Fruit fly (Drosophila melanogaster) whole organism, embryonic: ENCODE data around the gene CG1635.
A peak's percentile ranks its signal among the peaks of the same experiment; 100 is the strongest.

Source experiments
- ATbp ChIP-seq: fragments of 200-800 bp; sonication (Bioruptor generic); optimal IDR thresholded peaks from 2 replicates; lab custom pipeline; 2017; ENCODE audit warnings: missing biosample characterization, mild to moderate bottlenecking, missing genetic modification characterization, missing genetic modification reagents
- Ada2b ChIP-seq: fragments of 200-800 bp; sonication (Bioruptor generic); IDR thresholded peaks from 2 replicates; pipeline ENCODE4 v1.3.6; 2022; ENCODE audit warnings: missing biosample characterization, missing genetic modification characterization
- Aef1 ChIP-seq: fragments of 200-800 bp; sonication (Bioruptor generic); IDR thresholded peaks from 3 replicates; pipeline ENCODE4 v1.3.6; 2022; ENCODE audit warnings: missing biosample characterization, missing genetic modification characterization
- Atf-2 ChIP-seq: fragments of 200-800 bp; sonication (Bioruptor generic); optimal IDR thresholded peaks from 2 replicates; lab custom pipeline; 2016; ENCODE audit warnings: missing biosample characterization, missing genetic modification characterization
- CG10209 ChIP-seq: fragments of 200-800 bp; sonication (Bioruptor generic); optimal IDR thresholded peaks from 3 replicates; lab custom pipeline; 2017; ENCODE audit warnings: missing biosample characterization, mild to moderate bottlenecking, missing genetic modification characterization, missing genetic modification reagents
- CG1024 ChIP-seq: fragments of 200-800 bp; sonication (Bioruptor generic); IDR thresholded peaks from 2 replicates; pipeline ENCODE4 v1.3.6; 2022; ENCODE audit warnings: missing biosample characterization, missing genetic modification characterization
- CG11085 ChIP-seq: fragments of 200-800 bp; sonication (Bioruptor generic); IDR thresholded peaks from 2 replicates; pipeline ENCODE4 v1.3.6; 2022; ENCODE audit warnings: missing biosample characterization, missing genetic modification characterization
- CG12104 ChIP-seq: fragments of 200-800 bp; sonication (Bioruptor generic); optimal IDR thresholded peaks from 3 replicates; lab custom pipeline; 2016; ENCODE audit warnings: missing biosample characterization, missing genetic modification characterization
- CG12155 ChIP-seq: fragments of 200-800 bp; sonication (Bioruptor generic); optimal IDR thresholded peaks from 3 replicates; lab custom pipeline; 2016; ENCODE audit warnings: missing biosample characterization, missing genetic modification characterization
- CG12659 ChIP-seq: fragments of 200-800 bp; sonication (Bioruptor generic); optimal IDR thresholded peaks from 3 replicates; lab custom pipeline; 2017; ENCODE audit warnings: mild to moderate bottlenecking, missing biosample characterization, missing genetic modification reagents, missing genetic modification characterization
- CG14050 ChIP-seq: fragments of 200-800 bp; sonication (Bioruptor generic); IDR thresholded peaks from 3 replicates; pipeline ENCODE4 v1.3.6; 2022; ENCODE audit warnings: missing biosample characterization, missing genetic modification characterization
- CG15514 ChIP-seq: fragments of 200-800 bp; sonication (Bioruptor generic); optimal IDR thresholded peaks from 3 replicates; lab custom pipeline; 2017; ENCODE audit warnings: missing biosample characterization, missing genetic modification characterization, mild to moderate bottlenecking, moderate library complexity, missing genetic modification reagents
- CG1602 ChIP-seq: fragments of 200-800 bp; sonication (Bioruptor generic); optimal IDR thresholded peaks from 3 replicates; lab custom pipeline; 2016; ENCODE audit warnings: missing biosample characterization, missing genetic modification characterization
- CG17612 ChIP-seq: fragments of 200-800 bp; sonication (Bioruptor generic); IDR thresholded peaks from 2 replicates; pipeline ENCODE4 v1.3.6; 2022; ENCODE audit warnings: missing biosample characterization, missing genetic modification characterization
- CG31224 ChIP-seq: fragments of 200-800 bp; sonication (Bioruptor generic); IDR thresholded peaks from 2 replicates; pipeline ENCODE4 v1.3.6; 2022; ENCODE audit warnings: missing biosample characterization, missing genetic modification characterization
- CG4328 ChIP-seq: fragments of 200-800 bp; sonication (Bioruptor generic); optimal IDR thresholded peaks from 3 replicates; lab custom pipeline; 2017; ENCODE audit warnings: missing biosample characterization, missing genetic modification reagents, missing genetic modification characterization
- CG6854 ChIP-seq: fragments of 200-800 bp; sonication (Bioruptor generic); optimal IDR thresholded peaks from 3 replicates; lab custom pipeline; 2017; ENCODE audit warnings: missing biosample characterization, mild to moderate bottlenecking, missing genetic modification characterization
- CG7987 ChIP-seq: fragments of 200-800 bp; sonication (Bioruptor generic); optimal IDR thresholded peaks from 2 replicates; lab custom pipeline; 2018; ENCODE audit warnings: missing biosample characterization, mild to moderate bottlenecking, missing genetic modification characterization, moderate library complexity
- CG9215 ChIP-seq: fragments of 200-800 bp; sonication (Bioruptor generic); IDR thresholded peaks from 2 replicates; pipeline ENCODE4 v1.3.6; 2022; ENCODE audit warnings: missing biosample characterization, missing genetic modification characterization
- Chrac-16 ChIP-seq: fragments of 200-800 bp; sonication (Bioruptor generic); optimal IDR thresholded peaks from 3 replicates; lab custom pipeline; 2016; ENCODE audit warnings: missing biosample characterization, missing genetic modification characterization
- Dll ChIP-seq: fragments of 200-800 bp; sonication (Bioruptor generic); IDR thresholded peaks from 4 replicates; pipeline ENCODE4 v1.3.6; 2022; ENCODE audit warnings: missing biosample characterization, missing genetic modification characterization; ENCODE audit not compliant: partially characterized antibody
- Doc2 ChIP-seq: fragments of 200-800 bp; sonication (Bioruptor generic); IDR thresholded peaks from 2 replicates; pipeline ENCODE4 v1.3.6; 2022; ENCODE audit warnings: missing biosample characterization, missing genetic modification characterization
- Drgx ChIP-seq: fragments of 200-800 bp; sonication (Bioruptor generic); IDR thresholded peaks from 2 replicates; pipeline ENCODE4 v1.3.6; 2022; ENCODE audit warnings: missing biosample characterization, missing genetic modification characterization
- GATAe ChIP-seq: fragments of 200-800 bp; sonication (Bioruptor generic); conservative IDR thresholded peaks from 2 replicates; pipeline ENCODE4 v1.3.6; 2022; ENCODE audit warnings: missing biosample characterization, missing genetic modification characterization
- H2.0 ChIP-seq: fragments of 200-800 bp; sonication (Bioruptor generic); IDR thresholded peaks from 2 replicates; pipeline ENCODE4 v1.3.6; 2022; ENCODE audit warnings: missing biosample characterization, missing genetic modification characterization
- Hmx ChIP-seq: fragments of 200-800 bp; sonication (Bioruptor generic); optimal IDR thresholded peaks from 2 replicates; lab custom pipeline; 2016; ENCODE audit warnings: missing biosample characterization, missing genetic modification characterization
- Hr78 ChIP-seq, 2 experiments: fragments of 200-800 bp in 1 of 2; fragments of >200 bp in 1 of 2; sonication (Bioruptor generic) in 1 of 2; optimal IDR thresholded peaks; 2 replicates each; lab custom pipeline; 2017 to 2019; ENCODE audit warnings: missing biosample characterization in 2 of 2, missing genetic modification characterization in 2 of 2, mild to moderate bottlenecking in 1 of 2, moderate library complexity in 1 of 2
- Hsf ChIP-seq: fragments of 200-800 bp; sonication (Bioruptor generic); optimal IDR thresholded peaks from 3 replicates; lab custom pipeline; 2016; ENCODE audit warnings: missing biosample characterization, missing genetic modification characterization
- Lim3 ChIP-seq: fragments of 200-800 bp; sonication (Bioruptor generic); IDR thresholded peaks from 2 replicates; pipeline ENCODE4 v1.3.6; 2022; ENCODE audit warnings: missing biosample characterization, missing genetic modification characterization
- Max ChIP-seq: fragments of 200-800 bp; sonication (Bioruptor generic); optimal IDR thresholded peaks from 2 replicates; lab custom pipeline; 2016; ENCODE audit warnings: missing biosample characterization, mild to moderate bottlenecking, missing genetic modification characterization
- Med ChIP-seq: fragments of 200-800 bp; sonication (Bioruptor generic); peaks from one replicate; lab custom pipeline; 2016; ENCODE audit warnings: missing biosample characterization, missing genetic modification characterization, mild to moderate bottlenecking, inconsistent platforms, moderate library complexity
- Mes4 ChIP-seq: fragments of 200-800 bp; sonication (Bioruptor generic); optimal IDR thresholded peaks from 2 replicates; lab custom pipeline; 2016; ENCODE audit warnings: missing biosample characterization, missing genetic modification characterization
- Sry-δ ChIP-seq: fragments of 200-800 bp; sonication (Bioruptor generic); optimal IDR thresholded peaks from 2 replicates; lab custom pipeline; 2016; ENCODE audit warnings: missing biosample characterization, missing genetic modification characterization
- ac ChIP-seq: fragments of 200-800 bp; sonication (Bioruptor generic); optimal IDR thresholded peaks from 3 replicates; lab custom pipeline; 2017; ENCODE audit warnings: missing biosample characterization, mild to moderate bottlenecking, missing genetic modification characterization
- al ChIP-seq: fragments of 200-800 bp; sonication (Bioruptor generic); IDR thresholded peaks from 2 replicates; pipeline ENCODE4 v1.3.6; 2022; ENCODE audit warnings: missing biosample characterization, missing genetic modification characterization
- bab2 ChIP-seq: fragments of 200-800 bp; sonication (Bioruptor generic); optimal IDR thresholded peaks from 2 replicates; lab custom pipeline; 2016; ENCODE audit warnings: missing biosample characterization, missing genetic modification characterization
- bowl ChIP-seq: fragments of 200-800 bp; sonication (Bioruptor generic); IDR thresholded peaks from 2 replicates; pipeline ENCODE4 v1.3.6; 2022; ENCODE audit warnings: missing biosample characterization, missing genetic modification characterization
- crp ChIP-seq, 2 experiments: fragments of 200-800 bp; sonication (Bioruptor generic); optimal IDR thresholded peaks; 2 replicates in 1 of 2; 3 replicates in 1 of 2; lab custom pipeline; 2017; ENCODE audit warnings: missing biosample characterization in 2 of 2, missing genetic modification characterization in 2 of 2, mild to moderate bottlenecking in 1 of 2, moderate library complexity in 1 of 2
- dmrt99B ChIP-seq: fragments of 200-800 bp; sonication (Bioruptor generic); optimal IDR thresholded peaks from 2 replicates; lab custom pipeline; 2018; ENCODE audit warnings: missing biosample characterization, mild to moderate bottlenecking, missing genetic modification characterization, moderate library complexity
- eve ChIP-seq, 2 experiments: fragments of >200 bp; optimal IDR thresholded peaks; 2 replicates each; lab custom pipeline; 2017; ENCODE audit warnings: missing biosample characterization in 2 of 2, missing genetic modification characterization in 2 of 2
- ewg ChIP-seq: fragments of 200-800 bp; sonication (Bioruptor generic); optimal IDR thresholded peaks from 3 replicates; lab custom pipeline; 2017; ENCODE audit warnings: mild to moderate bottlenecking, missing biosample characterization, missing genetic modification reagents, missing genetic modification characterization
- fd102C ChIP-seq: fragments of 200-800 bp; sonication (Bioruptor generic); optimal IDR thresholded peaks from 2 replicates; lab custom pipeline; 2018; ENCODE audit warnings: missing biosample characterization, mild to moderate bottlenecking, missing genetic modification characterization, moderate library complexity
- ham ChIP-seq: fragments of 200-800 bp; sonication (Bioruptor generic); IDR thresholded peaks from 2 replicates; pipeline ENCODE4 v1.3.6; 2022; ENCODE audit warnings: missing biosample characterization, missing genetic modification characterization
- hbn ChIP-seq: fragments of 200-800 bp; sonication (Bioruptor generic); IDR thresholded peaks from 2 replicates; pipeline ENCODE4 v1.3.6; 2022; ENCODE audit warnings: missing biosample characterization, missing genetic modification characterization; ENCODE audit not compliant: partially characterized antibody
- hth ChIP-seq: fragments of >200 bp; optimal IDR thresholded peaks from 2 replicates; lab custom pipeline; 2017; ENCODE audit warnings: inconsistent platforms
- nmo ChIP-seq: fragments of 200-800 bp; sonication (Bioruptor generic); optimal IDR thresholded peaks from 2 replicates; lab custom pipeline; 2018; ENCODE audit warnings: missing biosample characterization, mild to moderate bottlenecking, missing genetic modification characterization, moderate library complexity
- odd ChIP-seq: fragments of 200-800 bp; sonication (Bioruptor generic); optimal IDR thresholded peaks from 2 replicates; lab custom pipeline; 2017; ENCODE audit warnings: missing biosample characterization, mild to moderate bottlenecking, missing genetic modification characterization
- row ChIP-seq: fragments of 200-800 bp; sonication (Bioruptor generic); IDR thresholded peaks from 3 replicates; pipeline ENCODE4 v1.3.6; 2022; ENCODE audit warnings: missing biosample characterization, missing genetic modification characterization
- seq ChIP-seq: fragments of 200-800 bp; sonication (Bioruptor generic); IDR thresholded peaks from 2 replicates; pipeline ENCODE4 v1.3.6; 2022; ENCODE audit warnings: missing biosample characterization, missing genetic modification characterization
- sob ChIP-seq: fragments of 200-800 bp; sonication (Bioruptor generic); IDR thresholded peaks from 2 replicates; pipeline ENCODE4 v1.3.6; 2022; ENCODE audit warnings: missing biosample characterization, missing genetic modification characterization
- tgo ChIP-seq: fragments of 200-800 bp; sonication (Bioruptor generic); IDR thresholded peaks from 3 replicates; pipeline ENCODE4 v1.3.6; 2022; ENCODE audit warnings: missing biosample characterization, missing genetic modification characterization
- zfh1 ChIP-seq: fragments of 200-800 bp; sonication (Bioruptor generic); IDR thresholded peaks from 3 replicates; pipeline ENCODE4 v1.3.6; 2022; ENCODE audit warnings: missing biosample characterization, missing genetic modification characterization

Gene CG1635

DNA sequence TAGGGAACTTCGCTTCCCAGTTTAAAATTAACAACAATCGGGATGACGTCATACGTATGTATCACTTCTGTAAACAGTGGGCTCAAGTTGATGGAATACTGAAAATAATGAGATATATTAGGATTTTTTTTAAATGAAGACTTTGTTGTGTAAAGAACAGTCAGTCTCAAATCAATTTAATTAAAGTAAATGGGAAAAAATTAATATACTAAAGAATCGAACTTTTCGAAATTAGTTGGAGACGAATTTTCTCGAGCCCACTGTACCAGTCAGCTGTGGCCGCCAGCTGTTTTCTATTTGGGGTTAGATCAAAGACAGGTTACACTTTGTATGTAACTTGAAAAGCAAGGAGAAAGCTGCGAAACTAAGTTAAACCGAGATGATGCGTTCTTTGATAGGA lies at the start of gene CG1635 (continued):
- TF ChIP-seq Chrac-16 (GFP tag; lab: Kevin White, UChicago) (peak; percentile 98), row (GFP tag; lab: Robert Waterston, UW) (peak; percentile 100), ewg (GFP tag; lab: Kevin White, UChicago) (peak; percentile 98), Max (peak; percentile 99), CG12659 (peak; percentile 100), sob (GFP tag; lab: Robert Waterston, UW) (peak; percentile 100), Hmx (GFP tag; lab: Kevin White, UChicago) (peak; percentile 88), tgo (peak; percentile 99), Ada2b (peak; percentile 99), CG1602 (peak; percentile 97), CG10209 (GFP tag; lab: Kevin White, UChicago) (peak; percentile 99), CG15514 (GFP tag; lab: Kevin White, UChicago) (peak; percentile 96), Sry-δ (GFP tag; lab: Kevin White, UChicago) (peak; percentile 72), CG11085 (GFP tag; lab: Robert Waterston, UW) (peak; percentile 98), CG6854 (GFP tag; lab: Kevin White, UChicago) (peak; percentile 99), Hr78 (GFP tag; optimal IDR thresholded peaks at IDR 0.05; lab: Kevin White, UChicago) (peak in 1 of 2 experiments; percentile 97), ac (peak; percentile 97), nmo (GFP tag; lab: Kevin White, UChicago) (peak; percentile 97), CG31224 (GFP tag; lab: Robert Waterston, UW) (peak; percentile 98), Drgx (GFP tag; lab: Robert Waterston, UW) (peak; percentile 100), seq (peak; percentile 100), H2.0 (peak; percentile 99), eve (GFP tag; optimal IDR thresholded peaks at IDR 0.05; lab: Kevin White, UChicago) (no peak), Dll (GFP tag; lab: Robert Waterston, UW) (peak; percentile 72), hth (lab: Kevin White, UChicago) (no peak), ham (GFP tag; lab: Robert Waterston, UW) (peak; percentile 98), Mes4 (GFP tag; lab: Kevin White, UChicago) (peak; percentile 98), CG1024 (GFP tag; lab: Robert Waterston, UW) (peak; percentile 98), CG12155 (GFP tag; lab: Kevin White, UChicago) (peak; percentile 98), zfh1 (GFP tag; lab: Robert Waterston, UW) (peak; percentile 99), CG17612 (GFP tag; lab: Robert Waterston, UW) (peak; percentile 98), CG9215 (GFP tag; lab: Robert Waterston, UW) (peak; percentile 98), ATbp (peak; percentile 99), Doc2 (peak; percentile 95), Lim3 (GFP tag; lab: Robert Waterston, UW) (peak; percentile 97), fd102C (GFP tag; lab: Kevin White, UChicago) (peak; percentile 95), Med (peak; percentile 99), crp (GFP tag; optimal IDR thresholded peaks at IDR 0.05; lab: Kevin White, UChicago) (peak; percentile 69 to 93), CG12104 (GFP tag; lab: Kevin White, UChicago) (peak; percentile 93), Atf-2 (GFP tag; lab: Kevin White, UChicago) (peak; percentile 97), GATAe (GFP tag; lab: Robert Waterston, UW) (peak; percentile 98), CG7987 (GFP tag; lab: Kevin White, UChicago) (peak; percentile 98), hbn (peak; percentile 48), bab2 (GFP tag; lab: Kevin White, UChicago) (peak; percentile 91), Hsf (GFP tag; lab: Kevin White, UChicago) (peak; percentile 99), bowl (GFP tag; lab: Robert Waterston, UW) (peak; percentile 99), CG4328 (GFP tag; lab: Kevin White, UChicago) (peak; percentile 99), Aef1 (GFP tag; lab: Robert Waterston, UW) (peak; percentile 99), al (GFP tag; lab: Robert Waterston, UW) (peak; percentile 99), odd (GFP tag; lab: Kevin White, UChicago) (peak; percentile 100), CG14050 (GFP tag; lab: Robert Waterston, UW) (peak; percentile 99), dmrt99B (tag; lab: Kevin White, UChicago) (peak; percentile 100)
